Fruit fly (Drosophila melanogaster): ENCODE results near the gene sov.

DNA sequence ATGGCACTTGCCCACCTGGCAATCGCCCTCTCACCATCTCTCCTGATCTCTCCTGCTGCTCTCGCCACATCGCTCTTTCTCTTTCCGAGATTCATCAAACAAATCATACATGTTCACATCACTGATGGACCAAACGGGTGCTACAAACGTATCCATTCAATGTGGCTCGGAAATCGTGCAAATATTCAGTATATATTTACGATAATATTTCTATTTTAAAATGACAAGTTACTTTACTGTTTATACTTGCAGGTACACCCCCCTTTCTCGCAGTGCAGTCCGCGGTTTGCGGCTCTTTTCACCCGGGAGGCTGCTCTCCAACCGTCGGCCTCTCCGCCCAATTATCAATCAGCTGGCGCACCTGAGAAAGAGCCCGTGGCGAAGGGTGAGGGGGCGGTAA, 35.4 kb downstream of the sov start:
- TF ChIP-seq sd (tag; optimal IDR thresholded peaks at IDR 0.05): no peak
- no peak for TF ChIP-seq CG43689 (GFP tag; IDR thresholded peaks at IDR 0.05)
- TF ChIP-seq CG34376 (GFP tag; optimal IDR thresholded peaks at IDR 0.05): no peak
- TF ChIP-seq CG9817 (tag; optimal IDR thresholded peaks at IDR 0.05): peak; percentile 4
- TF ChIP-seq ci (GFP tag; IDR thresholded peaks at IDR 0.05): peak; percentile 71; the same call in 2 of the 3 replicates
- no peak for TF ChIP-seq CG16813 (GFP tag; IDR thresholded peaks at IDR 0.05; ENCODE audit: partially characterized antibody)
